Worm (Caenorhabditis elegans) whole organism, L2 larva: Measurements from ENCODE around the gene smg-4.

Experiments
- C34F6.9 ChIP-seq: fragments of 150-350 bp; optimal IDR thresholded peaks from 2 replicates; lab custom pipeline; 2014; ENCODE audit warnings: missing biosample characterization, missing genetic modification characterization
- F13H6.1 ChIP-seq: sonication (generic microtip); optimal IDR thresholded peaks from 2 replicates; lab custom pipeline; 2016; ENCODE audit warnings: missing genetic modification characterization, missing compliant biosample characterization
- R02D3.7 ChIP-seq: fragments of 150-350 bp; optimal IDR thresholded peaks from 2 replicates; lab custom pipeline; 2014; ENCODE audit warnings: missing biosample characterization, missing genetic modification characterization
- Y55F3AM.14 ChIP-seq: fragments of 200-800 bp; sonication (Bioruptor generic); optimal IDR thresholded peaks from 2 replicates; lab custom pipeline; 2018; ENCODE audit warnings: mild to moderate bottlenecking, missing genetic modification characterization, missing compliant biosample characterization
- ZK546.5 ChIP-seq: sonication (generic microtip); optimal IDR thresholded peaks from 2 replicates; lab custom pipeline; 2017; ENCODE audit warnings: missing biosample characterization, missing genetic modification characterization
- alr-1 ChIP-seq: fragments of 150-350 bp; optimal IDR thresholded peaks from 2 replicates; lab custom pipeline; 2014; ENCODE audit warnings: missing biosample characterization, missing genetic modification characterization
- aly-2 ChIP-seq: fragments of 150-350 bp; optimal IDR thresholded peaks from 2 replicates; lab custom pipeline; 2014; ENCODE audit warnings: missing biosample characterization, missing genetic modification characterization
- blmp-1 ChIP-seq: sonication (generic microtip); optimal IDR thresholded peaks from 2 replicates; lab custom pipeline; 2017; ENCODE audit warnings: missing genetic modification characterization, mild to moderate bottlenecking, missing compliant biosample characterization, antibody characterized with exemption, moderate library complexity; ENCODE audit not compliant: insufficient read depth
- ceh-16 ChIP-seq: fragments of 150-350 bp; optimal IDR thresholded peaks from 2 replicates; lab custom pipeline; 2014; ENCODE audit warnings: missing biosample characterization, missing genetic modification characterization
- ceh-82 ChIP-seq: fragments of 150-350 bp; optimal IDR thresholded peaks from 2 replicates; lab custom pipeline; 2014; ENCODE audit warnings: missing biosample characterization, missing genetic modification characterization
- crh-2 ChIP-seq: sonication (generic microtip); optimal IDR thresholded peaks from 2 replicates; lab custom pipeline; 2017; ENCODE audit warnings: missing biosample characterization, missing genetic modification characterization
- dmd-4 ChIP-seq: sonication (generic microtip); optimal IDR thresholded peaks from 2 replicates; lab custom pipeline; 2017; ENCODE audit warnings: missing biosample characterization, missing genetic modification characterization
- elt-1 ChIP-seq: fragments of 150-350 bp; optimal IDR thresholded peaks from 2 replicates; lab custom pipeline; 2014; ENCODE audit warnings: missing biosample characterization, missing genetic modification characterization
- elt-3 ChIP-seq: sonication (generic microtip); optimal IDR thresholded peaks from 2 replicates; lab custom pipeline; 2017; ENCODE audit warnings: missing biosample characterization, missing genetic modification characterization
- fos-1 ChIP-seq: fragments of 150-350 bp; optimal IDR thresholded peaks from 2 replicates; lab custom pipeline; 2014; ENCODE audit warnings: missing biosample characterization, missing genetic modification characterization
- gmeb-1 ChIP-seq: fragments of 150-350 bp; optimal IDR thresholded peaks from 2 replicates; lab custom pipeline; 2014; ENCODE audit warnings: missing biosample characterization, missing genetic modification characterization
- lin-11 ChIP-seq: fragments of 150-350 bp; sonication (generic microtip); optimal IDR thresholded peaks from 2 replicates; lab custom pipeline; 2014; ENCODE audit warnings: missing biosample characterization, missing genetic modification characterization, inconsistent platforms, mixed read lengths
- lin-13 ChIP-seq: fragments of 150-350 bp; optimal IDR thresholded peaks from 2 replicates; lab custom pipeline; 2014; ENCODE audit warnings: missing biosample characterization, missing genetic modification reagents, missing genetic modification characterization
- lin-39 ChIP-seq: fragments of 150-350 bp; optimal IDR thresholded peaks from 2 replicates; lab custom pipeline; 2014; ENCODE audit warnings: missing biosample characterization, missing genetic modification reagents, missing genetic modification characterization
- lsy-2 ChIP-seq, 2 experiments: fragments of 150-350 bp in 1 of 2; sonication (generic microtip) in 1 of 2; optimal IDR thresholded peaks; 2 replicates each; lab custom pipeline; 2014 to 2017; ENCODE audit warnings: missing biosample characterization in 2 of 2, missing genetic modification characterization in 2 of 2
- mbf-1 ChIP-seq: sonication (generic microtip); optimal IDR thresholded peaks from 2 replicates; lab custom pipeline; 2017; ENCODE audit warnings: missing biosample characterization, missing genetic modification characterization
- mdl-1 ChIP-seq, 2 experiments: fragments of 150-350 bp in 1 of 2; sonication (generic microtip) in 1 of 2; optimal IDR thresholded peaks; 2 replicates each; lab custom pipeline; 2017; ENCODE audit warnings: missing biosample characterization in 2 of 2, missing genetic modification characterization in 2 of 2
- nhr-10 ChIP-seq: sonication (generic microtip); optimal IDR thresholded peaks from 2 replicates; lab custom pipeline; 2017; ENCODE audit warnings: missing biosample characterization, missing genetic modification characterization
- nhr-11 ChIP-seq: fragments of 150-350 bp; optimal IDR thresholded peaks from 2 replicates; lab custom pipeline; 2014; ENCODE audit warnings: missing biosample characterization, missing genetic modification characterization
- nhr-129 ChIP-seq: fragments of 150-350 bp; optimal IDR thresholded peaks from 2 replicates; lab custom pipeline; 2014; ENCODE audit warnings: missing biosample characterization, missing genetic modification characterization
- nhr-21 ChIP-seq: fragments of 150-350 bp; optimal IDR thresholded peaks from 2 replicates; lab custom pipeline; 2014; ENCODE audit warnings: missing biosample characterization, missing genetic modification characterization
- nhr-237 ChIP-seq: fragments of 150-350 bp; optimal IDR thresholded peaks from 2 replicates; lab custom pipeline; 2014; ENCODE audit warnings: missing biosample characterization, missing genetic modification characterization
- nhr-25 ChIP-seq: fragments of 150-350 bp; sonication (generic microtip); optimal IDR thresholded peaks from 3 replicates; lab custom pipeline; 2014; ENCODE audit warnings: missing biosample characterization, missing genetic modification characterization
- nhr-6 ChIP-seq: fragments of 150-350 bp; optimal IDR thresholded peaks from 2 replicates; lab custom pipeline; 2014; ENCODE audit warnings: missing biosample characterization, missing genetic modification characterization
- nhr-77 ChIP-seq: fragments of 150-350 bp; optimal IDR thresholded peaks from 2 replicates; lab custom pipeline; 2014; ENCODE audit warnings: missing biosample characterization, missing genetic modification characterization
- peb-1 ChIP-seq: fragments of 150-350 bp; optimal IDR thresholded peaks from 2 replicates; lab custom pipeline; 2014; ENCODE audit warnings: missing biosample characterization, missing genetic modification characterization
- sem-4 ChIP-seq: fragments of 150-350 bp; optimal IDR thresholded peaks from 2 replicates; lab custom pipeline; 2014; ENCODE audit warnings: missing biosample characterization, missing genetic modification reagents, missing genetic modification characterization
- skn-1 ChIP-seq: sonication (generic microtip); optimal IDR thresholded peaks from 2 replicates; lab custom pipeline; 2017; ENCODE audit warnings: missing biosample characterization, missing genetic modification characterization
- sma-3 ChIP-seq: sonication (generic microtip); optimal IDR thresholded peaks from 2 replicates; lab custom pipeline; 2016; ENCODE audit warnings: missing genetic modification reagents, missing genetic modification characterization, missing compliant biosample characterization
- sma-9 ChIP-seq, 2 experiments: fragments of 150-350 bp in 1 of 2; sonication (generic microtip) in 1 of 2; optimal IDR thresholded peaks; 2 replicates each; lab custom pipeline; 2014 to 2016; ENCODE audit warnings: missing genetic modification characterization in 2 of 2, mild to moderate bottlenecking in 1 of 2, missing biosample characterization in 1 of 2, missing compliant biosample characterization in 1 of 2, missing genetic modification reagents in 1 of 2, moderate library complexity in 1 of 2
- snpc-4 ChIP-seq: fragments of 150-350 bp; optimal IDR thresholded peaks from 2 replicates; lab custom pipeline; 2014; ENCODE audit warnings: missing biosample characterization, missing genetic modification characterization
- unc-39 ChIP-seq: fragments of 150-350 bp; optimal IDR thresholded peaks from 2 replicates; lab custom pipeline; 2014; ENCODE audit warnings: missing biosample characterization, missing genetic modification characterization
- unc-55 ChIP-seq: fragments of 150-350 bp; sonication (generic microtip); optimal IDR thresholded peaks from 3 replicates; lab custom pipeline; 2014; ENCODE audit warnings: missing biosample characterization, missing genetic modification reagents, missing genetic modification characterization
- unc-62 ChIP-seq: fragments of 150-350 bp; optimal IDR thresholded peaks from 2 replicates; lab custom pipeline; 2014; ENCODE audit warnings: missing biosample characterization, missing genetic modification reagents, missing genetic modification characterization
- zag-1 ChIP-seq: fragments of 150-350 bp; optimal IDR thresholded peaks from 2 replicates; lab custom pipeline; 2014; ENCODE audit warnings: missing biosample characterization, missing genetic modification characterization
- ztf-1 ChIP-seq: fragments of 200-800 bp; sonication (Bioruptor generic); conservative IDR thresholded peaks from 2 replicates; pipeline ENCODE4 v1.3.6; 2022; ENCODE audit warnings: missing genetic modification characterization, missing compliant biosample characterization
- ztf-11 ChIP-seq: sonication (generic microtip); optimal IDR thresholded peaks from 2 replicates; lab custom pipeline; 2017; ENCODE audit warnings: missing biosample characterization, missing genetic modification characterization

smg-4 gene

ce11 chrV:9765622-9766021 lies 11.9 kb downstream of the smg-4 start:
- TF ChIP-seq nhr-6 (tag; lab: Kevin White, UChicago) = peak; percentile 2
- TF ChIP-seq lin-11 (tag; lab: Kevin White, UChicago) = no peak
- no peak for TF ChIP-seq nhr-11
- TF ChIP-seq unc-39 (tag; lab: Kevin White, UChicago) = no peak
- no peak for TF ChIP-seq nhr-129 (tag; lab: Kevin White, UChicago)
- TF ChIP-seq sma-3 (GFP tag; lab: Kevin White, UChicago) = no peak
- TF ChIP-seq ceh-16 (tag; lab: Kevin White, UChicago) = no peak
- TF ChIP-seq elt-1 (tag; lab: Kevin White, UChicago) = no peak
- no peak for TF ChIP-seq nhr-237
- no peak for TF ChIP-seq snpc-4 (tag; lab: Kevin White, UChicago)
- peak; percentile 12 for TF ChIP-seq sem-4 (tag; lab: Kevin White, UChicago)
- peak; percentile 20 to 81 for TF ChIP-seq lsy-2 (tag; optimal IDR thresholded peaks at IDR 0.05; lab: Kevin White, UChicago)
- TF ChIP-seq unc-62 = no peak
- no peak for TF ChIP-seq lin-39 (tag; lab: Kevin White, UChicago)
- TF ChIP-seq ceh-82 (tag; lab: Kevin White, UChicago) = no peak
- TF ChIP-seq C34F6.9 (tag; lab: Kevin White, UChicago) = peak; percentile 39
- TF ChIP-seq sma-9 (GFP tag; optimal IDR thresholded peaks at IDR 0.05; lab: Kevin White, UChicago) = peak; percentile 59
- no peak for TF ChIP-seq sma-9 (tag; optimal IDR thresholded peaks at IDR 0.05; lab: Kevin White, UChicago)
- TF ChIP-seq blmp-1 (tag; lab: Kevin White, UChicago) = no peak
- peak; percentile 0 for TF ChIP-seq zag-1 (tag; lab: Kevin White, UChicago)
- no peak for TF ChIP-seq mdl-1 (tag; optimal IDR thresholded peaks at IDR 0.05; lab: Kevin White, UChicago)
- TF ChIP-seq alr-1 (tag; lab: Kevin White, UChicago) = no peak

- TF ChIP-seq nhr-129 (tag; lab: Kevin White, UChicago) (no peak), mdl-1 (tag; optimal IDR thresholded peaks at IDR 0.05; lab: Kevin White, UChicago) (no peak), lin-39 (tag; lab: Kevin White, UChicago) (no peak), nhr-25 (tag; lab: Kevin White, UChicago) (no peak), skn-1 (no peak), crh-2 (tag; lab: Kevin White, UChicago) (no peak), fos-1 (no peak), nhr-21 (tag; lab: Kevin White, UChicago) (no peak), gmeb-1 (no peak), ztf-1 (GFP tag; lab: Robert Waterston, UW) (no peak), snpc-4 (tag; lab: Kevin White, UChicago) (no peak), unc-62 (no peak), unc-39 (tag; lab: Kevin White, UChicago) (no peak), nhr-10 (tag; lab: Kevin White, UChicago) (no peak)
These were observed 13.0 kb downstream of the smg-4 start for ce11 chrV:9764552-9764951.

- TF ChIP-seq aly-2 = no peak
- no peak for TF ChIP-seq lin-39 (tag; lab: Kevin White, UChicago)
- TF ChIP-seq gmeb-1 = no peak
- TF ChIP-seq nhr-10 (tag; lab: Kevin White, UChicago) = no peak
- no peak for TF ChIP-seq blmp-1 (tag; lab: Kevin White, UChicago)
- TF ChIP-seq fos-1 = no peak
- TF ChIP-seq nhr-129 (tag; lab: Kevin White, UChicago) = no peak
- no peak for TF ChIP-seq mdl-1 (tag; optimal IDR thresholded peaks at IDR 0.05; lab: Kevin White, UChicago)
- TF ChIP-seq nhr-77 (tag; lab: Kevin White, UChicago) = no peak
- no peak for TF ChIP-seq snpc-4 (tag; lab: Kevin White, UChicago)
- TF ChIP-seq lin-11 (tag; lab: Kevin White, UChicago) = no peak
- no peak for TF ChIP-seq unc-55
- no peak for TF ChIP-seq peb-1 (tag; lab: Kevin White, UChicago)
- TF ChIP-seq F13H6.1 (tag; lab: Kevin White, UChicago) = no peak
- no peak for TF ChIP-seq ZK546.5
These were observed 13.8 kb downstream of the smg-4 start for ce11 chrV:9763759-9764158.

DNA sequence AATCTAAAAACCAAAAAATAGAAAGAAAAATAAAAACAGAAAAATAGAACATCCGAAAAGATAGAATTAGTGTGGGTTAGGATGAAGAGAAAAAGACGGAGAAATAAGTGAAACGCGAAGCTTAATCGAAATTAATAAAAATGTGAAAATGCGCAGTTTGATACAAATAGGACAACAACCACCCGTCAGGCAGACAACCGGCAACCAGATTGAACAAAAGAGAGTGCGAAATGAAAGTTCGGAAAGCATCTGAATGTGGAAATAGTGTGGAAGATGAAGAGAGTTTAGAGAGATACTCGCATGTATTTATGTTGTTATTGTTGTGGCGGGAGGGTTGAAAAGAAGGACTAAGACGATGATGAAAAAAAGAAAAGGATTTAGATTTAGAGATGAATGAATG lies 19.1 kb downstream of the smg-4 start:
- TF ChIP-seq blmp-1 (tag; lab: Kevin White, UChicago) (no peak), nhr-6 (tag; lab: Kevin White, UChicago) (no peak), sem-4 (tag; lab: Kevin White, UChicago) (no peak), ztf-11 (tag; lab: Kevin White, UChicago) (no peak), nhr-237 (no peak), lsy-2 (tag; optimal IDR thresholded peaks at IDR 0.05; lab: Kevin White, UChicago) (no peak), lin-13 (no peak), Y55F3AM.14 (GFP tag; lab: Kevin White, UChicago) (no peak), nhr-10 (tag; lab: Kevin White, UChicago) (no peak), R02D3.7 (tag; lab: Kevin White, UChicago) (no peak), ztf-1 (GFP tag; lab: Robert Waterston, UW) (no peak), unc-39 (tag; lab: Kevin White, UChicago) (no peak), elt-3 (tag; lab: Kevin White, UChicago) (no peak), sma-9 (GFP tag; optimal IDR thresholded peaks at IDR 0.05; lab: Kevin White, UChicago) (no peak), sma-9 (tag; optimal IDR thresholded peaks at IDR 0.05; lab: Kevin White, UChicago) (no peak), nhr-77 (tag; lab: Kevin White, UChicago) (no peak), mbf-1 (tag; lab: Kevin White, UChicago) (no peak), lin-39 (tag; lab: Kevin White, UChicago) (no peak), F13H6.1 (tag; lab: Kevin White, UChicago) (no peak), elt-1 (tag; lab: Kevin White, UChicago) (no peak), dmd-4 (tag; lab: Kevin White, UChicago) (no peak)
